Worm (Caenorhabditis elegans) whole organism, late embryonic: ENCODE data around the gene htp-1.

Experiments used
- mec-3 ChIP-seq: sonication (generic microtip); optimal IDR thresholded peaks from 2 replicates; lab custom pipeline; 2016; ENCODE audit warnings: borderline replicate concordance, missing genetic modification characterization, missing compliant biosample characterization
- nhr-11 ChIP-seq: fragments of 150-350 bp; optimal IDR thresholded peaks from 2 replicates; lab custom pipeline; 2014; ENCODE audit warnings: missing biosample characterization, missing genetic modification characterization
- sox-4 ChIP-seq: sonication (generic microtip); optimal IDR thresholded peaks from 2 replicates; lab custom pipeline; 2017; ENCODE audit warnings: mild to moderate bottlenecking, missing genetic modification characterization, inconsistent platforms, missing compliant biosample characterization

DNA sequence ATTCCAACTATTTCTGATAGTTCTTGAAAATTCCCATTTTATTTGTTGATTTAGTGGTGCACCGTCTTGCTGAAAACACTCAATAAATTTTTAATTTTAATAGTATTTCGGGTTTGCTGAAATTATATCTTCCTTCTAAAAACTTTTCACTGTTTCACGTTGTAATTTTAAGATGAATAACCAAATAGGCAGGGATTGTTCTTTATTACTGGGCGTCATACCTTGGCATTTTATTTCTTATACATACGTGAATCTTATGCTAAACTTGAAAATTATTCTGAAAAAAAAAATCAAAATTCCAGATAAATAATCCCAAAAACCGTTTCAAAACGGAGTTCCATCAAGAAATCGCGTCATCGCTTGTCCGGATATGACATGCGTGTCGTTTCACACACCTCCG, 47.3 kb upstream of the htp-1 start, which contains the start of gene mgl-3:
- TF ChIP-seq mec-3 (no peak), nhr-11 (tag; lab: Kevin White, UChicago) (no peak), sox-4 (tag; lab: Kevin White, UChicago) (no peak)
